Fruit fly (Drosophila melanogaster) whole organism, embryonic: ENCODE data around the gene D12.
A peak's percentile ranks its signal among the peaks of the same experiment; 100 is the strongest.

Experiments used
- Atf-2 ChIP-seq: fragments of 200-800 bp; sonication (Bioruptor generic); optimal IDR thresholded peaks from 2 replicates; lab custom pipeline; 2016; ENCODE audit warnings: missing biosample characterization, missing genetic modification characterization
- Bgb ChIP-seq: fragments of 200-800 bp; sonication (Bioruptor generic); IDR thresholded peaks from 2 replicates; pipeline ENCODE4 v1.3.6; 2022; ENCODE audit warnings: missing biosample characterization, missing genetic modification characterization; ENCODE audit not compliant: partially characterized antibody
- CG10267 ChIP-seq: fragments of 200-800 bp; sonication (Bioruptor generic); optimal IDR thresholded peaks from 2 replicates; lab custom pipeline; 2018; ENCODE audit warnings: missing biosample characterization, mild to moderate bottlenecking, missing genetic modification characterization, moderate library complexity
- CG10431 ChIP-seq: fragments of 200-800 bp; sonication (Bioruptor generic); optimal IDR thresholded peaks from 3 replicates; lab custom pipeline; 2018; ENCODE audit warnings: missing biosample characterization, mild to moderate bottlenecking, missing genetic modification characterization
- CG11093 ChIP-seq: fragments of 200-800 bp; sonication (Bioruptor generic); IDR thresholded peaks from 3 replicates; pipeline ENCODE4 v1.3.6; 2022; ENCODE audit warnings: missing biosample characterization, missing genetic modification characterization
- CG12659 ChIP-seq: fragments of 200-800 bp; sonication (Bioruptor generic); optimal IDR thresholded peaks from 3 replicates; lab custom pipeline; 2017; ENCODE audit warnings: mild to moderate bottlenecking, missing biosample characterization, missing genetic modification reagents, missing genetic modification characterization
- CG12744 ChIP-seq: fragments of 200-800 bp; sonication (Bioruptor generic); optimal IDR thresholded peaks from 2 replicates; lab custom pipeline; 2016; ENCODE audit warnings: missing biosample characterization, missing genetic modification characterization
- CG12942 ChIP-seq: fragments of 200-800 bp; sonication (Bioruptor generic); optimal IDR thresholded peaks from 3 replicates; lab custom pipeline; 2016; ENCODE audit warnings: missing biosample characterization, missing genetic modification characterization
- CG13894 ChIP-seq: fragments of 200-800 bp; sonication (Bioruptor generic); optimal IDR thresholded peaks from 3 replicates; lab custom pipeline; 2018; ENCODE audit warnings: missing biosample characterization, mild to moderate bottlenecking, missing genetic modification characterization, moderate library complexity
- CG14710 ChIP-seq: fragments of 200-800 bp; sonication (Bioruptor generic); optimal IDR thresholded peaks from 3 replicates; lab custom pipeline; 2019; ENCODE audit warnings: missing biosample characterization, mild to moderate bottlenecking, missing genetic modification characterization, moderate library complexity
- CG16815 ChIP-seq: fragments of 200-800 bp; sonication (Bioruptor generic); optimal IDR thresholded peaks from 3 replicates; lab custom pipeline; 2017; ENCODE audit warnings: missing biosample characterization, mild to moderate bottlenecking, missing genetic modification characterization
- CG18011 ChIP-seq: fragments of 200-800 bp; sonication (Bioruptor generic); optimal IDR thresholded peaks from 2 replicates; lab custom pipeline; 2017; ENCODE audit warnings: missing biosample characterization, missing genetic modification characterization, mild to moderate bottlenecking, moderate library complexity, missing genotype
- CG31224 ChIP-seq: fragments of 200-800 bp; sonication (Bioruptor generic); IDR thresholded peaks from 2 replicates; pipeline ENCODE4 v1.3.6; 2022; ENCODE audit warnings: missing biosample characterization, missing genetic modification characterization
- CG4282 ChIP-seq: fragments of 200-800 bp; sonication (Bioruptor generic); optimal IDR thresholded peaks from 2 replicates; lab custom pipeline; 2016; ENCODE audit warnings: missing biosample characterization, missing genetic modification characterization
- CG6765 ChIP-seq: fragments of 200-800 bp; sonication (Bioruptor generic); optimal IDR thresholded peaks from 3 replicates; lab custom pipeline; 2017; ENCODE audit warnings: missing biosample characterization, mild to moderate bottlenecking, missing genetic modification characterization
- CG6791 ChIP-seq: fragments of 200-800 bp; sonication (Bioruptor generic); IDR thresholded peaks from 3 replicates; pipeline ENCODE4 v1.3.6; 2022; ENCODE audit warnings: missing biosample characterization, missing genetic modification characterization; ENCODE audit not compliant: partially characterized antibody
- CG6813 ChIP-seq: fragments of 200-800 bp; sonication (Bioruptor generic); optimal IDR thresholded peaks from 2 replicates; lab custom pipeline; 2017; ENCODE audit warnings: missing biosample characterization, missing genetic modification characterization, mild to moderate bottlenecking, moderate library complexity, missing genetic modification reagents
- CG7357 ChIP-seq: fragments of 200-800 bp; sonication (Bioruptor generic); IDR thresholded peaks from 3 replicates; pipeline ENCODE4 v1.3.6; 2022; ENCODE audit warnings: missing biosample characterization, missing genetic modification characterization
- CG7786 ChIP-seq: fragments of 200-800 bp; sonication (Bioruptor generic); optimal IDR thresholded peaks from 2 replicates; lab custom pipeline; 2016; ENCODE audit warnings: missing biosample characterization, missing genetic modification characterization
- CG8089 ChIP-seq: fragments of 200-800 bp; sonication (Bioruptor generic); optimal IDR thresholded peaks from 3 replicates; lab custom pipeline; 2016; ENCODE audit warnings: missing biosample characterization, missing genetic modification characterization
- CG8944 ChIP-seq: fragments of 200-800 bp; sonication (Bioruptor generic); optimal IDR thresholded peaks from 3 replicates; lab custom pipeline; 2016; ENCODE audit warnings: missing biosample characterization, missing genetic modification characterization
- CG9797 ChIP-seq: fragments of 200-800 bp; sonication (Bioruptor generic); optimal IDR thresholded peaks from 3 replicates; lab custom pipeline; 2018; ENCODE audit warnings: missing biosample characterization, mild to moderate bottlenecking, missing genetic modification characterization
- D19A ChIP-seq: fragments of 200-800 bp; optimal IDR thresholded peaks from 3 replicates; lab custom pipeline; 2019; ENCODE audit warnings: missing biosample characterization, mild to moderate bottlenecking, missing genetic modification characterization, moderate library complexity
- Dll ChIP-seq: fragments of 200-800 bp; sonication (Bioruptor generic); IDR thresholded peaks from 4 replicates; pipeline ENCODE4 v1.3.6; 2022; ENCODE audit warnings: missing biosample characterization, missing genetic modification characterization; ENCODE audit not compliant: partially characterized antibody
- ERR ChIP-seq: fragments of 200-800 bp; sonication (Bioruptor generic); optimal IDR thresholded peaks from 2 replicates; lab custom pipeline; 2016; ENCODE audit warnings: missing biosample characterization, missing genetic modification characterization
- Fer3 ChIP-seq: fragments of 200-800 bp; sonication (Bioruptor generic); optimal IDR thresholded peaks from 2 replicates; lab custom pipeline; 2018; ENCODE audit warnings: missing biosample characterization, mild to moderate bottlenecking, missing genetic modification characterization, moderate library complexity
- HLH3B ChIP-seq: fragments of 200-800 bp; sonication (Bioruptor generic); IDR thresholded peaks from 2 replicates; pipeline ENCODE4 v1.3.6; 2022; ENCODE audit warnings: missing biosample characterization, missing genetic modification characterization
- Lpt ChIP-seq: fragments of >200 bp; optimal IDR thresholded peaks from 2 replicates; lab custom pipeline; 2018; ENCODE audit warnings: missing biosample characterization, missing genetic modification characterization
- MESR4 ChIP-seq: fragments of 200-800 bp; sonication (Bioruptor generic); optimal IDR thresholded peaks from 2 replicates; lab custom pipeline; 2018; ENCODE audit warnings: missing biosample characterization, mild to moderate bottlenecking, missing genetic modification characterization, moderate library complexity
- Sox102F ChIP-seq: fragments of 200-800 bp; sonication (Bioruptor generic); optimal IDR thresholded peaks from 2 replicates; lab custom pipeline; 2018; ENCODE audit warnings: missing biosample characterization, mild to moderate bottlenecking, missing genetic modification characterization, moderate library complexity
- al ChIP-seq: fragments of 200-800 bp; sonication (Bioruptor generic); IDR thresholded peaks from 2 replicates; pipeline ENCODE4 v1.3.6; 2022; ENCODE audit warnings: missing biosample characterization, missing genetic modification characterization
- bbx ChIP-seq: fragments of 200-800 bp; sonication (Bioruptor generic); IDR thresholded peaks from 2 replicates; pipeline ENCODE4 v1.3.6; 2022; ENCODE audit warnings: missing biosample characterization, missing genetic modification characterization; ENCODE audit not compliant: partially characterized antibody
- btn ChIP-seq: fragments of 200-800 bp; sonication (Bioruptor generic); optimal IDR thresholded peaks from 2 replicates; lab custom pipeline; 2016; ENCODE audit warnings: missing biosample characterization, missing genetic modification characterization
- chif ChIP-seq, 2 experiments: fragments of 200-800 bp; sonication (Bioruptor generic); optimal IDR thresholded peaks; 3 replicates each; lab custom pipeline; 2016; ENCODE audit warnings: missing biosample characterization in 2 of 2, missing genetic modification characterization in 2 of 2
- gfzf ChIP-seq: fragments of 200-800 bp; sonication (Bioruptor generic); optimal IDR thresholded peaks from 2 replicates; lab custom pipeline; 2016; ENCODE audit warnings: missing biosample characterization, mild to moderate bottlenecking, missing genetic modification characterization, moderate library complexity
- gt ChIP-seq: fragments of 200-800 bp; sonication (Bioruptor generic); IDR thresholded peaks from 2 replicates; pipeline ENCODE4 v1.3.6; 2022; ENCODE audit warnings: missing biosample characterization, missing genetic modification characterization
- jumu ChIP-seq: fragments of 200-800 bp; sonication (Bioruptor generic); optimal IDR thresholded peaks from 3 replicates; lab custom pipeline; 2016; ENCODE audit warnings: missing biosample characterization, missing genetic modification characterization
- ken ChIP-seq: fragments of 200-800 bp; sonication (Bioruptor generic); IDR thresholded peaks from 3 replicates; pipeline ENCODE4 v1.3.6; 2022; ENCODE audit warnings: missing biosample characterization, missing genetic modification characterization
- luna ChIP-seq: fragments of 200-800 bp; sonication (Bioruptor generic); optimal IDR thresholded peaks from 2 replicates; lab custom pipeline; 2016; ENCODE audit warnings: missing biosample characterization, missing genetic modification characterization
- maf-S ChIP-seq: fragments of 200-800 bp; sonication (Bioruptor generic); optimal IDR thresholded peaks from 2 replicates; lab custom pipeline; 2016; ENCODE audit warnings: missing biosample characterization, missing genetic modification characterization
- nerfin-1 ChIP-seq: fragments of 200-800 bp; sonication (Bioruptor generic); optimal IDR thresholded peaks from 3 replicates; lab custom pipeline; 2019; ENCODE audit warnings: missing biosample characterization, mild to moderate bottlenecking, missing genetic modification characterization, moderate library complexity
- otp ChIP-seq: fragments of 200-800 bp; sonication (Bioruptor generic); IDR thresholded peaks from 3 replicates; pipeline ENCODE4, ENCODE4 v1.3.6; 2022; ENCODE audit warnings: missing biosample characterization, missing genetic modification characterization
- pan ChIP-seq, 4 experiments: fragments of >200 bp in 3 of 4; fragments of 200-800 bp in 1 of 4; sonication (Bioruptor generic) in 1 of 4; optimal IDR thresholded peaks in 3 of 4; IDR thresholded peaks in 1 of 4; 2 replicates each; pipeline versions ENCODE4 v1.3.6 to Lab custom; 2017 to 2022; ENCODE audit warnings: missing biosample characterization in 2 of 4, missing genetic modification characterization in 2 of 4, mixed read lengths in 1 of 4
- pb ChIP-seq: fragments of 200-800 bp; sonication (Bioruptor generic); optimal IDR thresholded peaks from 3 replicates; lab custom pipeline; 2016; ENCODE audit warnings: missing biosample characterization, missing genetic modification characterization
- pnt ChIP-seq: fragments of 200-800 bp; sonication (Bioruptor generic); optimal IDR thresholded peaks from 3 replicates; lab custom pipeline; 2016; ENCODE audit warnings: missing biosample characterization, missing genetic modification characterization
- sna ChIP-seq: fragments of 200-800 bp; sonication (Bioruptor generic); IDR thresholded peaks from 2 replicates; pipeline ENCODE4 v1.3.6; 2022; ENCODE audit warnings: missing biosample characterization, missing genetic modification characterization; ENCODE audit not compliant: partially characterized antibody
- stwl ChIP-seq: fragments of 200-800 bp; sonication (Bioruptor generic); optimal IDR thresholded peaks from 3 replicates; lab custom pipeline; 2018; ENCODE audit warnings: missing biosample characterization, mild to moderate bottlenecking, missing genetic modification characterization, moderate library complexity
- unpg ChIP-seq: fragments of 200-800 bp; sonication (Bioruptor generic); optimal IDR thresholded peaks from 3 replicates; lab custom pipeline; 2018; ENCODE audit warnings: missing biosample characterization, mild to moderate bottlenecking, missing genetic modification characterization, moderate library complexity
- zfh2 ChIP-seq: fragments of 200-800 bp; sonication (Bioruptor generic); optimal IDR thresholded peaks from 2 replicates; lab custom pipeline; 2016; ENCODE audit warnings: missing biosample characterization, missing genetic modification characterization

D12 gene

DNA sequence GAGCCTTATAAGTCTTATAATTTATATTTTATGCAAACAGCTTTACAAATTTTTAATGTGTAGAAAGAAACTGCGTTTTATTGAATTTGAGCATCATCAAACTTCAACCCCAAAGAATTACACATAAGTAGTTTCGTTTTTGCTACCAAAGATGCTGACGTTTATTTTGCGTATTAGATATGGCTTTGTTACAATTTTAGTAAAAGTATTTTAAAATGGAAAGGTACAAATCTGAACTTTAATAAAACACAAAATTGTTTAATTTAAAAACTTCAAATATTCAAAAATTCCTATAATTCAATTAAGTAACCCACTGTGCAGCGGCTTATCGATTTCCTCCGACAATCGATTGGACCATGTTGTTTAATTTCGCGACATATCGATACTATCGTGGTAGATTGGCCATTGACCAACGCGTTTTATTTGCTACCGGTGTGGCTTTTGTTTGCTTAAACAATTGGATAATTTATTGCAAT lies 27.0 kb upstream of the D12 start, which contains the start of gene prg (continued):
- TF ChIP-seq CG16815 (GFP tag; lab: Kevin White, UChicago) = peak; percentile 8
- TF ChIP-seq CG10431 (GFP tag; lab: Kevin White, UChicago) = peak; percentile 51
- peak; percentile 60 for TF ChIP-seq CG12744 (GFP tag; lab: Kevin White, UChicago)
- peak; percentile 33; the same call in 1 of the 2 replicates for TF ChIP-seq CG31224
- TF ChIP-seq Sox102F (GFP tag; lab: Kevin White, UChicago) = peak; percentile 72
- TF ChIP-seq btn (GFP tag; lab: Kevin White, UChicago) = no peak
- peak; percentile 77 for TF ChIP-seq unpg
- peak; percentile 28; the same call in 1 of the 3 replicates for TF ChIP-seq ken
- TF ChIP-seq Bgb = peak; percentile 98
- TF ChIP-seq gfzf = peak; percentile 26
- peak; percentile 98 for TF ChIP-seq bbx (GFP tag; lab: Robert Waterston, UW)
- TF ChIP-seq pan (optimal IDR thresholded peaks at IDR 0.05; lab: Kevin White, UChicago) = no peak
- peak in 1 of 2 experiments; percentile 60 for TF ChIP-seq pan (GFP tag; optimal IDR thresholded peaks at IDR 0.05 in 1 of 2, IDR thresholded peaks at IDR 0.05 in 1 of 2)
- peak; percentile 19; the same call in 1 of the 2 replicates for TF ChIP-seq al (GFP tag; lab: Robert Waterston, UW)
- TF ChIP-seq CG6813 (GFP tag; lab: Kevin White, UChicago) = no peak
- no peak for TF ChIP-seq Lpt (GFP tag; lab: Kevin White, UChicago)
- TF ChIP-seq CG13894 = peak; percentile 53
- TF ChIP-seq D19A (tag; lab: Kevin White, UChicago) = peak; percentile 67
- peak; percentile 45; the same call in 1 of the 3 replicates for TF ChIP-seq otp (GFP tag; lab: Robert Waterston, UW)
- peak; percentile 45 for TF ChIP-seq Atf-2 (GFP tag; lab: Kevin White, UChicago)
- TF ChIP-seq Dll (GFP tag; lab: Robert Waterston, UW) = peak; percentile 97
- TF ChIP-seq MESR4 = peak; percentile 70
- peak; percentile 13 for TF ChIP-seq pnt (GFP tag; lab: Kevin White, UChicago)
- no peak for TF ChIP-seq CG7357 (GFP tag; lab: Robert Waterston, UW)
- TF ChIP-seq sna = peak; percentile 96
- TF ChIP-seq CG8089 (GFP tag; lab: Kevin White, UChicago) = peak; percentile 35
- TF ChIP-seq HLH3B (GFP tag; lab: Robert Waterston, UW) = peak; percentile 26; the same call in 1 of the 2 replicates
- peak; percentile 76 for TF ChIP-seq stwl (tag; lab: Kevin White, UChicago)
- TF ChIP-seq nerfin-1 (tag; lab: Kevin White, UChicago) = peak; percentile 7
- no peak for TF ChIP-seq CG9797
- TF ChIP-seq CG6791 (GFP tag; lab: Robert Waterston, UW) = peak; percentile 97
- peak; percentile 35 for TF ChIP-seq CG8944 (GFP tag; lab: Kevin White, UChicago)
- peak; percentile 51 for TF ChIP-seq pb (GFP tag; lab: Kevin White, UChicago)
- peak; percentile 71 for TF ChIP-seq jumu
- TF ChIP-seq maf-S (GFP tag; lab: Kevin White, UChicago) = peak; percentile 51
- peak; percentile 1 for TF ChIP-seq CG12942 (GFP tag; lab: Kevin White, UChicago)
- peak; percentile 66 for TF ChIP-seq Fer3 (tag; lab: Kevin White, UChicago)
- peak; percentile 71 for TF ChIP-seq CG10267 (tag; lab: Kevin White, UChicago)
- peak; percentile 38 for TF ChIP-seq CG18011
- TF ChIP-seq luna = peak; percentile 49
- TF ChIP-seq CG14710 (tag; lab: Kevin White, UChicago) = peak; percentile 69
- TF ChIP-seq CG4282 (GFP tag; lab: Kevin White, UChicago) = peak; percentile 92
- TF ChIP-seq CG7786 (GFP tag; lab: Kevin White, UChicago) = peak; percentile 38
- TF ChIP-seq CG6765 (GFP tag; lab: Kevin White, UChicago) = peak; percentile 16
- TF ChIP-seq chif (GFP tag; optimal IDR thresholded peaks at IDR 0.05; lab: Kevin White, UChicago) = peak; percentile 15 to 51
- TF ChIP-seq gt (GFP tag; lab: Robert Waterston, UW) = no peak
- no peak for TF ChIP-seq ERR (GFP tag; lab: Kevin White, UChicago)
- peak; percentile 70 for TF ChIP-seq CG12659 (GFP tag; lab: Kevin White, UChicago)
- peak; percentile 54 for TF ChIP-seq zfh2 (GFP tag; lab: Kevin White, UChicago)
- no peak for TF ChIP-seq CG11093
